Worm (Caenorhabditis elegans): ENCODE results near the gene rle-1.

The rle-1 gene

DNA sequence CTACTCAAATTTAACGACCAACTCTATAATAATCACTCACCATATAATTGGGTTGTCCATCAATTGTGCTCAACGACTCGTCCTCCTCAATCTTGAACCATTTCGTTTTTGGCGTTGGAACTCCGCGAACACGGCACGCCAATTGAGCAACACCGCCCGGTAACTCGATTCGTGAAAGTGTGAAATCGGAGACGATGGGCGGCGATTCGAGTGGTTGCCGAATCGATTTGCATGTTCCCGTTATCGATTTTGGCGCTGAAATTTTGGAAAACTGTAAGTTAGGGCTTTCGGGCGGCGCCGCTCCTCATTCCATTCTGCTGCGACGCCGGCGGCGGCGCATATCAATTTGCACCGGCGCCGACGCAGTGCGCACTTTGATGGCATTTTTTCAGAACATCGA is 15.7 kb downstream of the rle-1 start:
- no peak for TF ChIP-seq pha-4 (tag; optimal IDR thresholded peaks at IDR 0.05)
- TF ChIP-seq elt-4 (tag; optimal IDR thresholded peaks at IDR 0.05) = no peak
- no peak for TF ChIP-seq unc-3 (GFP tag; conservative IDR thresholded peaks at IDR 0.05)
- TF ChIP-seq unc-3 (tag; optimal IDR thresholded peaks at IDR 0.05) = no peak
- no peak for TF ChIP-seq elt-2 (tag; optimal IDR thresholded peaks at IDR 0.05)
- TF ChIP-seq unc-86 (tag; optimal IDR thresholded peaks at IDR 0.05) = no peak
- TF ChIP-seq C08G9.2 (tag; optimal IDR thresholded peaks at IDR 0.05) = no peak
- no peak for TF ChIP-seq ahr-1 (tag; optimal IDR thresholded peaks at IDR 0.05)
- TF ChIP-seq T23F11.4 (GFP tag; optimal IDR thresholded peaks at IDR 0.05) = no peak
- TF ChIP-seq pax-1 (tag; optimal IDR thresholded peaks at IDR 0.05) = no peak
- no peak for TF ChIP-seq che-1 (tag; optimal IDR thresholded peaks at IDR 0.05)
- no peak for TF ChIP-seq pat-9 (tag; optimal IDR thresholded peaks at IDR 0.05)
- TF ChIP-seq mec-3 (tag; optimal IDR thresholded peaks at IDR 0.05; ENCODE audit: borderline replicate concordance) = no peak
- no peak for TF ChIP-seq fkh-6 (tag; optimal IDR thresholded peaks at IDR 0.05)
- TF ChIP-seq ceh-45 (GFP tag; IDR thresholded peaks at IDR 0.05) = no peak
- TF ChIP-seq ama-1 (optimal IDR thresholded peaks at IDR 0.05) = no peak
- TF ChIP-seq odd-2 (tag; optimal IDR thresholded peaks at IDR 0.05) = no peak
- TF ChIP-seq pha-2 (tag; optimal IDR thresholded peaks at IDR 0.05) = no peak
- TF ChIP-seq madf-2 (tag; optimal IDR thresholded peaks at IDR 0.05) = no peak
- no peak for TF ChIP-seq lim-6 (tag; optimal IDR thresholded peaks at IDR 0.05)

DNA sequence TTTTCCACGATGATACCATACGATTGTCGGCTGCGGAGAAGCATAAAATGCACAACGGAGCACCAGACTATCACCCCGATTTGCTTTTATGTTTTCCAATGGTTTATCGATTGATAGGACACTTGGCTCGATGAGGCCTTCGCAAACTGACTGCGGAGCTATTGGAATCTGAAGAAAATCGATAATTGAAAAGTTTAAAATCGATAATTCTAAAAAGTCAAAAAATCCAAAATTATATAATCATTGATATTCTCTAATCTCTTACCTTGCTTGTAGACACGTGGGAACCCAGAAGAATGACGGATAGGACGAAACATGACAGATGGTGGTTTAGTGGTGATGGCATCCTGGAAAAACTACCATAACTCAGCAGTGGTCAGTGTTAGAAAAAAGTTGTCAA is 17.1 kb downstream of the rle-1 start, which contains the start of gene zig-5:
Gene zig-5, minus strand, starts transcription at position 349 of the 400 bp plus-strand sequence.
- TF ChIP-seq pros-1 (tag; optimal IDR thresholded peaks at IDR 0.05) (no peak), sox-2 (GFP tag; IDR thresholded peaks at IDR 0.05) (no peak), pqm-1 (tag; optimal IDR thresholded peaks at IDR 0.05) (no peak), unc-86 (tag; optimal IDR thresholded peaks at IDR 0.05) (no peak), npax-4 (tag; optimal IDR thresholded peaks at IDR 0.05) (no peak), rnt-1 (tag; optimal IDR thresholded peaks at IDR 0.05) (no peak), ceh-19 (GFP tag; optimal IDR thresholded peaks at IDR 0.05) (no peak), lim-6 (tag; optimal IDR thresholded peaks at IDR 0.05) (no peak)

DNA sequence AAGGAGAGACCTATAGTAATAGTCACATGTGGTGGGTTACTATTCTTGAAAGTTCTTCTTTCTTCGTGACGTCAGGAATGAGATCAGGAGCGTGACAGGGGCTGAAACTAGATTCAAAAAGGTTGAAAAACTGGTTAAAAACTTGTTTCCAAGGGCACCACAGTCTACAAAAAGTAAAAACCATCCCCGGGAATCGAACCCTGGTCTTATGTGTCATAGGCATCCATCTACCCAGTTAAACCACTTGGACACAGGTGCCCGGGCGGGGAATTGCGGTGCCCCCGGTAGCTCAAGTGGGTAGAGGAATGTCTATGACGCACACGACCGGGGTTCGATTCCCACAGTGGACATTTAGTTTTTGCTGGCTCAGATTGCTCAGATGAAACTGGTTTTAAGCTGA is 21.2 kb downstream of the rle-1 start:
- TF ChIP-seq mec-3 (tag; optimal IDR thresholded peaks at IDR 0.05; ENCODE audit: borderline replicate concordance) = no peak
- no peak for TF ChIP-seq zip-5 (tag; optimal IDR thresholded peaks at IDR 0.05)
- no peak for TF ChIP-seq pros-1 (tag; optimal IDR thresholded peaks at IDR 0.05)
- no peak for TF ChIP-seq ceh-30 (tag; optimal IDR thresholded peaks at IDR 0.05)
- TF ChIP-seq ceh-9 (tag; optimal IDR thresholded peaks at IDR 0.05) = no peak
- no peak for TF ChIP-seq tbx-7 (tag; optimal IDR thresholded peaks at IDR 0.05)
- TF ChIP-seq hlh-15 (tag; optimal IDR thresholded peaks at IDR 0.05) = no peak
- TF ChIP-seq unc-3 (GFP tag; conservative IDR thresholded peaks at IDR 0.05) = no peak
- no peak for TF ChIP-seq unc-3 (tag; optimal IDR thresholded peaks at IDR 0.05)
- TF ChIP-seq lim-6 (tag; optimal IDR thresholded peaks at IDR 0.05) = no peak
- TF ChIP-seq ttx-3 (tag; optimal IDR thresholded peaks at IDR 0.05) = no peak
- no peak for TF ChIP-seq hlh-6 (tag; optimal IDR thresholded peaks at IDR 0.05)
- TF ChIP-seq fax-1 (tag; optimal IDR thresholded peaks at IDR 0.05) = no peak
- TF ChIP-seq pha-2 (tag; optimal IDR thresholded peaks at IDR 0.05) = no peak
- TF ChIP-seq pat-9 (tag; optimal IDR thresholded peaks at IDR 0.05) = no peak
- TF ChIP-seq pha-4 (tag; optimal IDR thresholded peaks at IDR 0.05) = no peak
- TF ChIP-seq K09A11.1 (tag; optimal IDR thresholded peaks at IDR 0.05; ENCODE audit: insufficient read depth) = no peak

DNA sequence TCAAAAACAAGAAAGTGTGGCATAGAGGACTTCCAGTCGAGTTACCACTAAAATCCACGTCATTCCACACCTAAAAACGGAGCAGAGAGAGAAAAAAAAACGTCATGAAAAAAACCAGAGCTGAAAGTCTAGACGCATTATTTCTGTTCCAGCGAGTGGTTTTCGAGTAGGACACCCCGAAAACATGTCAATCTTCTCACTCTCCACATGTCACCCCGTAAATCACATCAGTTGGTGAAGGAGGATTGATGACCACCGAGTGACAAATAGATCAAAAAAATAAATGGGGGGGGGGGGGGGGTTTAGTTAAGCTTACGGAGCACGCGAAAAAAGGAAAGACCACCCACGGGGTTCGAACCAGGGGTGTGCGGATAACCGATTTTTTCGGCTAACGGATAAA is 21.7 kb downstream of the rle-1 start:
- no peak for TF ChIP-seq Y22D7AL.16 (tag; optimal IDR thresholded peaks at IDR 0.05)
- TF ChIP-seq unc-55 (GFP tag; optimal IDR thresholded peaks at IDR 0.05) = peak; percentile 59
- TF ChIP-seq sox-2 (GFP tag; IDR thresholded peaks at IDR 0.05) = no peak
- TF ChIP-seq pha-2 (tag; optimal IDR thresholded peaks at IDR 0.05) = no peak
